Worm (Caenorhabditis elegans): ENCODE data around the gene C16A11.2.

ce11 chrII:4267711-4268110, 29.7 kb downstream of the C16A11.2 start:
- no peak for TF ChIP-seq nhr-20 (tag; optimal IDR thresholded peaks at IDR 0.05)
- TF ChIP-seq unc-130 (tag; optimal IDR thresholded peaks at IDR 0.05) = no peak
- no peak for TF ChIP-seq aly-2 (tag; optimal IDR thresholded peaks at IDR 0.05)
- no peak for TF ChIP-seq lin-13 (GFP tag; optimal IDR thresholded peaks at IDR 0.05)
- TF ChIP-seq lin-35 (GFP tag; optimal IDR thresholded peaks at IDR 0.05) = no peak
- TF ChIP-seq dpl-1 (GFP tag; optimal IDR thresholded peaks at IDR 0.05) = no peak
- TF ChIP-seq unc-86 (tag; optimal IDR thresholded peaks at IDR 0.05) = no peak
- no peak for TF ChIP-seq nhr-71 (tag; optimal IDR thresholded peaks at IDR 0.05)
- TF ChIP-seq ceh-82 (tag; optimal IDR thresholded peaks at IDR 0.05) = no peak
- no peak for TF ChIP-seq tbx-2 (tag; optimal IDR thresholded peaks at IDR 0.05)
- no peak for TF ChIP-seq efl-3 (GFP tag; optimal IDR thresholded peaks at IDR 0.05)
- no peak for TF ChIP-seq jun-1 (tag; optimal IDR thresholded peaks at IDR 0.05)

Data from whole organism, L1 larva.